Worm (Caenorhabditis elegans) whole organism, late embryonic: ENCODE measurements around the gene srr-7.

Experiments
- ceh-31 ChIP-seq: sonication (generic microtip); optimal IDR thresholded peaks from 2 replicates; lab custom pipeline; 2016; ENCODE audit warnings: missing genetic modification characterization, missing compliant biosample characterization
- elt-2 ChIP-seq: sonication (generic microtip); optimal IDR thresholded peaks from 2 replicates; lab custom pipeline; 2016; ENCODE audit warnings: missing genetic modification reagents, missing genetic modification characterization, missing compliant biosample characterization
- fax-1 ChIP-seq: sonication (generic microtip); optimal IDR thresholded peaks from 2 replicates; lab custom pipeline; 2016; ENCODE audit warnings: missing genotype, missing genetic modification characterization, missing compliant biosample characterization
- gmeb-2 ChIP-seq: sonication (generic microtip); optimal IDR thresholded peaks from 2 replicates; lab custom pipeline; 2016; ENCODE audit warnings: missing genetic modification characterization, inconsistent platforms, missing compliant biosample characterization
- nfya-1 ChIP-seq: sonication (generic microtip); optimal IDR thresholded peaks from 2 replicates; lab custom pipeline; 2017; ENCODE audit warnings: missing genetic modification characterization, mild to moderate bottlenecking, missing compliant biosample characterization, antibody characterized with exemption, moderate library complexity
- pag-3 ChIP-seq: sonication (generic microtip); optimal IDR thresholded peaks from 2 replicates; lab custom pipeline; 2016; ENCODE audit warnings: missing compliant biosample characterization, missing genetic modification characterization, borderline replicate concordance
- pha-4 ChIP-seq: fragments of 150-350 bp; optimal IDR thresholded peaks from 2 replicates; lab custom pipeline; 2018; ENCODE audit warnings: missing biosample characterization, missing genetic modification reagents, missing genetic modification characterization
- unc-55 ChIP-seq: sonication (generic microtip); optimal IDR thresholded peaks from 2 replicates; lab custom pipeline; 2017; ENCODE audit warnings: missing biosample characterization, missing genetic modification reagents, missing genetic modification characterization

DNA sequence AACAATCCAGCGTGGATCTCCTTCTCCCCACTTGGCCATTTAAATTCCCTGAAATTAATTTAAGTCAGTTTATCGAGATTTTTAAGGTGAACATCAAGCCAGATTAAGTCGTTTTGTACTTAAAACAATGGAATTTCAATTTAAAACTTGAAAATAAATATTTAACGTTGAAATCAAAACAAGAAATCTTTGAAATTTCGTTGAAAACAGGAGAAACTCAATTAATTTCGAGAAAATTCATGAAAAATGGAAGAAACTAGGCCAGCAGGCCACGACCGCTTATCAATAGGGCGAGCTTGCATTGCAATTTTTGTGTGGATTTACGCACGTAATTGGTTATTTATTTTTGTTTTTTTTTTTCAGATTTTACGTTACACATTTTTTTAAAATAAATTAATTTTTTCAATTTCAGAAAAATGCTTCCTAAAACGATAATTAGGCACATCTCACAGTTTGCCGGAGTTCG is 42.7 kb upstream of the srr-7 start, which contains the start of the genes ahsa-1 and C01G10.7:
- TF ChIP-seq gmeb-2 (tag; lab: Kevin White, UChicago) (peak; percentile 15), pha-4 (tag; lab: Kevin White, UChicago) (no peak), fax-1 (tag; lab: Kevin White, UChicago) (peak; percentile 67), elt-2 (tag; lab: Kevin White, UChicago) (peak; percentile 76), unc-55 (GFP tag; lab: Kevin White, UChicago) (no peak), pag-3 (tag; lab: Kevin White, UChicago) (no peak), nfya-1 (peak; percentile 83), ceh-31 (peak; percentile 98)
